Fruit fly (Drosophila melanogaster) whole organism, adult: ENCODE measurements around the gene Klp64D.

Experiments
- CG5204 ChIP-seq: fragments of 200-800 bp; sonication (Bioruptor generic); optimal IDR thresholded peaks from 2 replicates; lab custom pipeline; 2016; ENCODE audit warnings: missing biosample characterization, missing genetic modification characterization
- Hr96 ChIP-seq: fragments of 200-800 bp; sonication (Bioruptor generic); optimal IDR thresholded peaks from 2 replicates; lab custom pipeline; 2016; ENCODE audit warnings: missing biosample characterization, missing genetic modification characterization
- Mnt ChIP-seq: fragments of 200-800 bp; sonication (Bioruptor generic); optimal IDR thresholded peaks from 2 replicates; lab custom pipeline; 2016; ENCODE audit warnings: missing biosample characterization, mild to moderate bottlenecking, missing genetic modification characterization

dm6 chr3L:5365164-5365879 lies 6.1 kb upstream of the Klp64D start:
- TF ChIP-seq Mnt (GFP tag; lab: Kevin White, UChicago) (no peak), Hr96 (GFP tag; lab: Kevin White, UChicago) (no peak), CG5204 (GFP tag; lab: Kevin White, UChicago) (no peak)
